Worm (Caenorhabditis elegans): ENCODE results near the gene C48B4.6.
A peak's percentile ranks its signal among the peaks of the same experiment; 100 is the strongest.

The C48B4.6 gene

DNA sequence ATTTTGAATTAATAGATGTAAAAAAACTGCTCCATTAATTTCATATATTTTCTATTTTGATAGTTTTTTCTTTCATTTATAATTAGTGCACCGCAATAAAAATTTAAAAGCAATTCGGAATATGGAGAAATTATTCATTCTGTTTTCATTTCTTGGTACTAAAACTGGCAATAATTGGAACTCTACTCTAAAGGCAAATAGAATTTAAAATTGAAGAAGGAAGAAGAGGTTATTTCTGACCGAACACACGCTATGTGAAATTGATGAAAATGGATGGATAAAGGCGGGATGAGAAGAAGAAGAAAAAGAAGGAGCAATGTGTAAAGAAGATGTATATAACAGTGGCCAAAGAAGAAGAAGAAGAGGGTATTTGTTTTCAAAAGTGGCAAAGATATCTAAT is 24.9 kb upstream of the C48B4.6 start:
- TF ChIP-seq lsy-12 (tag; optimal IDR thresholded peaks at IDR 0.05) (no peak), fkh-10 (GFP tag; optimal IDR thresholded peaks at IDR 0.05) (no peak), mml-1 (tag; optimal IDR thresholded peaks at IDR 0.05) (no peak), nhr-25 (tag; optimal IDR thresholded peaks at IDR 0.05) (no peak), elt-1 (tag; optimal IDR thresholded peaks at IDR 0.05) (no peak), ztf-11 (tag; optimal IDR thresholded peaks at IDR 0.05) (no peak), ceh-28 (tag; optimal IDR thresholded peaks at IDR 0.05) (no peak), elt-3 (tag; optimal IDR thresholded peaks at IDR 0.05) (no peak), egl-27 (tag; optimal IDR thresholded peaks at IDR 0.05) (no peak), nhr-12 (tag; optimal IDR thresholded peaks at IDR 0.05) (no peak), tbx-2 (tag; optimal IDR thresholded peaks at IDR 0.05) (no peak), skn-1 (tag; optimal IDR thresholded peaks at IDR 0.05) (no peak), fkh-2 (tag; optimal IDR thresholded peaks at IDR 0.05) (no peak), nhr-76 (tag; optimal IDR thresholded peaks at IDR 0.05) (no peak), sea-2 (GFP tag; optimal IDR thresholded peaks at IDR 0.05) (no peak), ama-1 (optimal IDR thresholded peaks at IDR 0.05) (no peak), R02D3.7 (tag; optimal IDR thresholded peaks at IDR 0.05) (no peak), zag-1 (tag; optimal IDR thresholded peaks at IDR 0.05) (no peak), nhr-11 (tag; optimal IDR thresholded peaks at IDR 0.05) (no peak)

- TF ChIP-seq jun-1 (tag; optimal IDR thresholded peaks at IDR 0.05) (peak; percentile 42), pha-4 (tag; optimal IDR thresholded peaks at IDR 0.05) (peak; percentile 65), elt-2 (tag; optimal IDR thresholded peaks at IDR 0.05) (peak; percentile 59), pqm-1 (tag; optimal IDR thresholded peaks at IDR 0.05) (peak; percentile 92), nhr-237 (tag; optimal IDR thresholded peaks at IDR 0.05) (no peak), nhr-67 (tag; optimal IDR thresholded peaks at IDR 0.05) (no peak), skn-1 (tag; optimal IDR thresholded peaks at IDR 0.05) (no peak), nhr-11 (tag; optimal IDR thresholded peaks at IDR 0.05) (no peak)
These were observed 23.9 kb upstream of the C48B4.6 start, which contains the start of gene C48B4.3 for ce11 chrIII:9582240-9582639. Gene C48B4.3 (minus strand): TSS chrIII:9582388.

DNA sequence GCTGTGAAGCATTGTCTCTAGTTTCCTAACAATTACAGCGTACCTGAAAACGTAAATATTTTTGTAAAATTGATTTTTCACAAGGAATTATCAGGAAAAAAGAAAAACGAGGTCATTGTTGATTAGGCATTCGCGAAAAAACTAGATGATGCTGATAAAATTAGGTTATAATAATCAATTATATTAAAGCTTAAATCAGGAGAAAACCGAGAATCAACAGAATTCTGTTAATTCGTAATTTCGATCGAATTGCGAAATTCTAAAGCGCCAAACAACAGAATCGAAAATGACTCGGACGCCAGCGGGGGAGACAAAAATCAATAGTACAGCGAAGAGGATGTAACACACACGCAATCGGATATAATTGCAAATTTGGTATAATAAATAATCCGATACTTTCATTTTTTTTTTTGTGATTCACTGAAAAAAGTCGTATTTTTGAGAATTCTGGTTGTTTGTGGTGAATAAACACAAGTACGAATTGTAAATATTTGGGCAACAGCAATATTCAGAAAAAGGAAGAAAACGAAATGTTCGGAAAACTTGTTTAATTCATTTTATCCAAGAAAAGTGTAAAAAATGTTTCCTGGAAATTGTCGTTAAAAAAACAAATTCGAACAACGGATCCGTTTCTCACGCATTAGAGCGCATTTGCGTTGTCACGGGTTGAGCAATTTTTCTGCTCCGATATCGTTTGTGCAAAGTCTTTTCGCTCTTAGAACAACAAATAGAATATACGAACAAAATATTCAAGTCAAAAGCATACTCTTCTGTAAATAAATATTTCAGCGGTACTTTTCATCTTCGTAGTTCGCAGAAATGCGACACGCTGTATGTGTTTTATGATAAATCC is 21.9 kb upstream of the C48B4.6 start, which contains the start of gene ced-7:
ced-7 (minus strand) TSS at position 51 of the 853 bp plus-strand sequence.
- TF ChIP-seq ceh-28 (tag; optimal IDR thresholded peaks at IDR 0.05) (peak; percentile 12), pha-4 (tag; optimal IDR thresholded peaks at IDR 0.05) (peak; percentile 19), jun-1 (tag; optimal IDR thresholded peaks at IDR 0.05) (no peak), ztf-4 (tag; optimal IDR thresholded peaks at IDR 0.05) (no peak), snpc-4 (tag; optimal IDR thresholded peaks at IDR 0.05) (peak; percentile 27), lin-15B (tag; optimal IDR thresholded peaks at IDR 0.05) (peak; percentile 67), lin-39 (tag; optimal IDR thresholded peaks at IDR 0.05) (peak; percentile 22), nfya-1 (tag; optimal IDR thresholded peaks at IDR 0.05; ENCODE audit: insufficient read depth) (peak; percentile 46)

DNA sequence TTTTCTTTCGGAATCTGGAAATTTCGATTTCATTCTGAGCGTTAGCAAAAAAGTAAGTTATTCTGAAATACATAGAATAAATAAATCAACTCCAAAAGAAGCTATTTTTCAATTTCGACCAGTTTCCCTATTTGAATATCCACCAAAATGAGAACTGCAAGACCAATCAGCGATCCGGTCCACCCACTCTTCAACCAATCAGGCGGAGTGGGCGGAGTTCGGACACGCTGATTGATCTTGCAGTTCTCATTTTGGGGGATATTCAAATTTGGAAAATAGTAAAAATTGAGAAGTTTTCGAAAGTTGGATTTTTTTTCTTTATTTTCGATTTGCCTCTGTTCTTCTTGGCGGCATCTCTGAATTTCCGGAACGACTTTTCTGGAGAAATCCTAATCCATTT is 12.5 kb upstream of the C48B4.6 start:
- TF ChIP-seq nhr-237 (tag; optimal IDR thresholded peaks at IDR 0.05) (no peak), elt-2 (tag; optimal IDR thresholded peaks at IDR 0.05) (no peak), lin-15B (tag; optimal IDR thresholded peaks at IDR 0.05) (peak; percentile 45), nfya-1 (tag; optimal IDR thresholded peaks at IDR 0.05; ENCODE audit: insufficient read depth) (peak; percentile 100), pqm-1 (tag; optimal IDR thresholded peaks at IDR 0.05) (no peak), nhr-25 (tag; optimal IDR thresholded peaks at IDR 0.05) (no peak), mdl-1 (tag; optimal IDR thresholded peaks at IDR 0.05) (no peak), zag-1 (tag; optimal IDR thresholded peaks at IDR 0.05) (no peak)

ce11 chrIII:9568451-9568850 is 10.1 kb upstream of the C48B4.6 start, which contains the start of gene C48B4.13:
Gene C48B4.13 (plus strand): TSS chrIII:9568751.
- no peak for TF ChIP-seq lin-39 (tag; optimal IDR thresholded peaks at IDR 0.05)
- TF ChIP-seq R02D3.7 (tag; optimal IDR thresholded peaks at IDR 0.05): no peak
- TF ChIP-seq nhr-28 (tag; optimal IDR thresholded peaks at IDR 0.05): no peak
- no peak for TF ChIP-seq ceh-9 (tag; optimal IDR thresholded peaks at IDR 0.05)
- TF ChIP-seq ama-1 (optimal IDR thresholded peaks at IDR 0.05): no peak
- TF ChIP-seq nhr-43 (tag; optimal IDR thresholded peaks at IDR 0.05; ENCODE audit: poor library complexity, severe bottlenecking): no peak
- TF ChIP-seq lin-15B (tag; optimal IDR thresholded peaks at IDR 0.05): no peak
- no peak for TF ChIP-seq ceh-16 (tag; optimal IDR thresholded peaks at IDR 0.05)
- TF ChIP-seq elt-2 (tag; optimal IDR thresholded peaks at IDR 0.05): no peak
- no peak for TF ChIP-seq nhr-23 (tag; optimal IDR thresholded peaks at IDR 0.05)
- no peak for TF ChIP-seq elt-1 (tag; optimal IDR thresholded peaks at IDR 0.05)
- TF ChIP-seq ZK546.5 (tag; optimal IDR thresholded peaks at IDR 0.05): no peak
